Worm (Caenorhabditis elegans) whole organism, early embryonic: ENCODE measurements around the gene mks-2.

Experiments
- B0310.2 ChIP-seq: sonication (generic microtip); optimal IDR thresholded peaks from 2 replicates; lab custom pipeline; 2016; ENCODE audit warnings: mild to moderate bottlenecking, missing genetic modification characterization, missing compliant biosample characterization
- ama-1 ChIP-seq: fragments of 150-350 bp; optimal IDR thresholded peaks from 2 replicates; lab custom pipeline; 2014
- ceh-13 ChIP-seq: fragments of 200-800 bp; sonication (Bioruptor generic); optimal IDR thresholded peaks from 2 replicates; lab custom pipeline; 2018; ENCODE audit warnings: mild to moderate bottlenecking, missing genetic modification characterization, missing compliant biosample characterization
- hmbx-1 ChIP-seq: sonication (generic microtip); optimal IDR thresholded peaks from 2 replicates; lab custom pipeline; 2016; ENCODE audit warnings: mild to moderate bottlenecking, missing genetic modification characterization, missing compliant biosample characterization
- sea-1 ChIP-seq: fragments of 200-800 bp; sonication (Bioruptor generic); conservative IDR thresholded peaks from 2 replicates; pipeline ENCODE4 v1.3.6; 2022; ENCODE audit warnings: missing genetic modification characterization, missing compliant biosample characterization

ce11 chrII:6178743-6179129 is 40.5 kb downstream of the mks-2 start:
- TF ChIP-seq ama-1 (lab: Kevin White, UChicago): no peak
- TF ChIP-seq ceh-13 (GFP tag; lab: Kevin White, UChicago): no peak
- no peak for TF ChIP-seq sea-1 (GFP tag; lab: Robert Waterston, UW)
- no peak for TF ChIP-seq hmbx-1 (tag; lab: Kevin White, UChicago)
- no peak for TF ChIP-seq B0310.2 (tag; lab: Kevin White, UChicago)
